Worm (Caenorhabditis elegans) whole organism, young adult: ENCODE data around the gene ZK353.9.

Source experiments
- ZK185.1 ChIP-seq: sonication (generic microtip); optimal IDR thresholded peaks from 2 replicates; lab custom pipeline; 2016; ENCODE audit warnings: mild to moderate bottlenecking, missing genetic modification characterization, missing compliant biosample characterization; ENCODE audit not compliant: poor library complexity, severe bottlenecking
- cebp-2 ChIP-seq: fragments of 200-800 bp; sonication (Bioruptor generic); IDR thresholded peaks from 2 replicates; pipeline ENCODE4 v1.3.6; 2022; ENCODE audit warnings: missing genetic modification characterization, missing compliant biosample characterization
- ekl-4 ChIP-seq: fragments of 200-800 bp; sonication (Bioruptor generic); IDR thresholded peaks from 2 replicates; pipeline ENCODE4 v1.3.6; 2022; ENCODE audit warnings: missing genetic modification reagents, missing genetic modification characterization, missing compliant biosample characterization
- ets-4 ChIP-seq: fragments of 200-800 bp; sonication (Bioruptor generic); optimal IDR thresholded peaks from 2 replicates; lab custom pipeline; 2018; ENCODE audit warnings: mild to moderate bottlenecking, missing genetic modification characterization, missing compliant biosample characterization
- repo-1 ChIP-seq: sonication (generic microtip); optimal IDR thresholded peaks from 2 replicates; lab custom pipeline; 2017; ENCODE audit warnings: mild to moderate bottlenecking, missing genetic modification characterization, missing compliant biosample characterization
- unc-62 ChIP-seq: fragments of 150-350 bp; optimal IDR thresholded peaks from 2 replicates; lab custom pipeline; 2014; ENCODE audit warnings: missing biosample characterization, missing genetic modification reagents, missing genetic modification characterization

DNA sequence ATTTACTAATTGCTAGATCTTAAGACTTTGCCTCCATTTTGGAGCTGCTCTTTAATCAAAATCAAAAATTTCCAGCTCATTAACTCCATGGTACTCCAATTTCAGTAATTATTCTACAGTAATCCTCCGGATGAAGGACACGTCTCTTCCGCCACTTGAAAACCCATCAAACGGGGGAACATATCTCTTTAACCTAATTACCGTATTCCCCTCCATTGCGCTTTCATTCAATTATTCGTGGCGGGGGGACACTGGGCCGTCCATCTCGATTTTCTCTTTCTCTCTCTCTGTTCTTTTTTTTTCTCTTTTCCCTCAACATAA lies 7.5 kb downstream of the ZK353.9 start:
- TF ChIP-seq ets-4 (GFP tag; lab: Kevin White, UChicago) (no peak), ZK185.1 (no peak), repo-1 (tag; lab: Kevin White, UChicago) (no peak), unc-62 (no peak), ekl-4 (GFP tag; lab: Robert Waterston, UW) (no peak), cebp-2 (GFP tag; lab: Robert Waterston, UW) (no peak)
